Fruit fly (Drosophila melanogaster) whole organism, embryonic: Measurements from ENCODE around the gene Wdr33.

Source experiments
- Ada2b ChIP-seq: fragments of 200-800 bp; sonication (Bioruptor generic); IDR thresholded peaks from 2 replicates; pipeline ENCODE4 v1.3.6; 2022; ENCODE audit warnings: missing biosample characterization, missing genetic modification characterization
- Asciz ChIP-seq: fragments of 200-800 bp; sonication (Bioruptor generic); optimal IDR thresholded peaks from 2 replicates; lab custom pipeline; 2017; ENCODE audit warnings: missing biosample characterization, mild to moderate bottlenecking, missing genetic modification characterization, missing genetic modification reagents
- Awh ChIP-seq: fragments of 200-800 bp; sonication (Bioruptor generic); IDR thresholded peaks from 2 replicates; pipeline ENCODE4, ENCODE4 v1.3.6; 2022; ENCODE audit warnings: missing biosample characterization, missing genetic modification characterization
- CG10274 ChIP-seq: fragments of 200-800 bp; sonication (Bioruptor generic); optimal IDR thresholded peaks from 3 replicates; lab custom pipeline; 2017; ENCODE audit warnings: missing biosample characterization, mild to moderate bottlenecking, missing genetic modification characterization
- CG10321 ChIP-seq: fragments of 200-800 bp; sonication (Bioruptor generic); IDR thresholded peaks from 2 replicates; pipeline ENCODE4 v1.3.6; 2022; ENCODE audit warnings: missing biosample characterization, missing genetic modification characterization
- CG1233 ChIP-seq: fragments of 200-800 bp; sonication (Bioruptor generic); optimal IDR thresholded peaks from 4 replicates; lab custom pipeline; 2018; ENCODE audit warnings: missing biosample characterization, mild to moderate bottlenecking, missing genetic modification characterization
- CG14050 ChIP-seq: fragments of 200-800 bp; sonication (Bioruptor generic); IDR thresholded peaks from 3 replicates; pipeline ENCODE4 v1.3.6; 2022; ENCODE audit warnings: missing biosample characterization, missing genetic modification characterization
- CG15479 ChIP-seq: fragments of 200-800 bp; sonication (Bioruptor generic); optimal IDR thresholded peaks from 3 replicates; lab custom pipeline; 2019; ENCODE audit warnings: missing biosample characterization, mild to moderate bottlenecking, missing genetic modification characterization, moderate library complexity
- CG16779 ChIP-seq: fragments of 200-800 bp; sonication (Bioruptor generic); IDR thresholded peaks from 2 replicates; pipeline ENCODE4 v1.3.6; 2022; ENCODE audit warnings: missing biosample characterization, missing genetic modification characterization
- CG17359 ChIP-seq: fragments of 200-800 bp; sonication (Bioruptor generic); optimal IDR thresholded peaks from 3 replicates; lab custom pipeline; 2018; ENCODE audit warnings: missing biosample characterization, mild to moderate bottlenecking, missing genetic modification characterization, moderate library complexity
- CG1792 ChIP-seq: fragments of 200-800 bp; sonication (Bioruptor generic); optimal IDR thresholded peaks from 2 replicates; lab custom pipeline; 2016; ENCODE audit warnings: missing biosample characterization, missing genetic modification characterization
- CG18011 ChIP-seq: fragments of 200-800 bp; sonication (Bioruptor generic); optimal IDR thresholded peaks from 2 replicates; lab custom pipeline; 2017; ENCODE audit warnings: missing biosample characterization, missing genetic modification characterization, mild to moderate bottlenecking, moderate library complexity, missing genotype
- CG18619 ChIP-seq: fragments of 200-800 bp; sonication (Bioruptor generic); optimal IDR thresholded peaks from 3 replicates; lab custom pipeline; 2017; ENCODE audit warnings: missing biosample characterization, mild to moderate bottlenecking, missing genetic modification characterization
- CG31388 ChIP-seq: fragments of 200-800 bp; sonication (Bioruptor generic); optimal IDR thresholded peaks from 2 replicates; lab custom pipeline; 2016; ENCODE audit warnings: missing biosample characterization, missing genetic modification characterization
- CG3163 ChIP-seq: fragments of 200-800 bp; sonication (Bioruptor generic); optimal IDR thresholded peaks from 3 replicates; lab custom pipeline; 2016; ENCODE audit warnings: missing biosample characterization, missing genetic modification characterization
- CG32767 ChIP-seq: fragments of 200-800 bp; sonication (Bioruptor generic); IDR thresholded peaks from 2 replicates; pipeline ENCODE4 v1.3.6; 2022; ENCODE audit warnings: missing biosample characterization, missing genetic modification characterization
- CG32772 ChIP-seq: fragments of 200-800 bp; sonication (Bioruptor generic); IDR thresholded peaks from 2 replicates; pipeline ENCODE4 v1.3.6; 2022; ENCODE audit warnings: missing biosample characterization, missing genetic modification characterization
- CG33213 ChIP-seq: fragments of 200-800 bp; sonication (Bioruptor generic); optimal IDR thresholded peaks from 3 replicates; lab custom pipeline; 2016; ENCODE audit warnings: missing biosample characterization, missing genetic modification characterization
- CG33557 ChIP-seq: fragments of 200-800 bp; sonication (Bioruptor generic); optimal IDR thresholded peaks from 2 replicates; lab custom pipeline; 2019; ENCODE audit warnings: missing biosample characterization, mild to moderate bottlenecking, missing genetic modification characterization, moderate library complexity
- CG34422 ChIP-seq: fragments of 200-800 bp; sonication (Bioruptor generic); IDR thresholded peaks from 3 replicates; pipeline ENCODE4 v1.3.6; 2022; ENCODE audit warnings: missing biosample characterization, missing genetic modification characterization
- CG3995 ChIP-seq: fragments of 200-800 bp; sonication (Bioruptor generic); optimal IDR thresholded peaks from 3 replicates; lab custom pipeline; 2016; ENCODE audit warnings: missing biosample characterization, missing genetic modification characterization
- CG43689 ChIP-seq: fragments of 200-800 bp; sonication (Bioruptor generic); IDR thresholded peaks from 2 replicates; pipeline ENCODE4 v1.3.6; 2022; ENCODE audit warnings: missing biosample characterization, missing genetic modification characterization
- CG4854 ChIP-seq: fragments of 200-800 bp; sonication (Bioruptor generic); optimal IDR thresholded peaks from 2 replicates; lab custom pipeline; 2016; ENCODE audit warnings: missing biosample characterization, missing genetic modification characterization, inconsistent platforms
- CG5953 ChIP-seq: fragments of 200-800 bp; sonication (Bioruptor generic); IDR thresholded peaks from 2 replicates; pipeline ENCODE4 v1.3.6; 2022; ENCODE audit warnings: missing biosample characterization, missing genetic modification characterization
- CG6683 ChIP-seq: fragments of 200-800 bp; sonication (Bioruptor generic); optimal IDR thresholded peaks from 2 replicates; lab custom pipeline; 2017; ENCODE audit warnings: missing biosample characterization, mild to moderate bottlenecking, missing genetic modification characterization, missing genetic modification reagents
- CG7357 ChIP-seq: fragments of 200-800 bp; sonication (Bioruptor generic); IDR thresholded peaks from 3 replicates; pipeline ENCODE4 v1.3.6; 2022; ENCODE audit warnings: missing biosample characterization, missing genetic modification characterization
- CG8944 ChIP-seq: fragments of 200-800 bp; sonication (Bioruptor generic); optimal IDR thresholded peaks from 3 replicates; lab custom pipeline; 2016; ENCODE audit warnings: missing biosample characterization, missing genetic modification characterization
- Dll ChIP-seq: fragments of 200-800 bp; sonication (Bioruptor generic); IDR thresholded peaks from 4 replicates; pipeline ENCODE4 v1.3.6; 2022; ENCODE audit warnings: missing biosample characterization, missing genetic modification characterization; ENCODE audit not compliant: partially characterized antibody
- Dp ChIP-seq: fragments of 200-800 bp; sonication (Bioruptor generic); optimal IDR thresholded peaks from 2 replicates; lab custom pipeline; 2018; ENCODE audit warnings: missing biosample characterization, mild to moderate bottlenecking, missing genetic modification characterization, moderate library complexity
- Drgx ChIP-seq: fragments of 200-800 bp; sonication (Bioruptor generic); IDR thresholded peaks from 2 replicates; pipeline ENCODE4 v1.3.6; 2022; ENCODE audit warnings: missing biosample characterization, missing genetic modification characterization
- Elba2 ChIP-seq: fragments of 200-800 bp; sonication (Bioruptor generic); optimal IDR thresholded peaks from 3 replicates; lab custom pipeline; 2016; ENCODE audit warnings: missing biosample characterization, missing genetic modification characterization
- H2.0 ChIP-seq: fragments of 200-800 bp; sonication (Bioruptor generic); IDR thresholded peaks from 2 replicates; pipeline ENCODE4 v1.3.6; 2022; ENCODE audit warnings: missing biosample characterization, missing genetic modification characterization
- Myb ChIP-seq: fragments of 200-800 bp; sonication (Bioruptor generic); optimal IDR thresholded peaks from 2 replicates; lab custom pipeline; 2016; ENCODE audit warnings: missing biosample characterization, missing genetic modification characterization
- Optix ChIP-seq: fragments of 200-800 bp; sonication (Bioruptor generic); IDR thresholded peaks from 3 replicates; pipeline ENCODE4 v1.3.6; 2022; ENCODE audit warnings: missing biosample characterization, missing genetic modification characterization
- Rx ChIP-seq: fragments of 200-800 bp; sonication (Bioruptor generic); IDR thresholded peaks from 2 replicates; pipeline ENCODE4 v1.3.6; 2022; ENCODE audit warnings: missing biosample characterization, missing genetic modification characterization
- Sin3A ChIP-seq: fragments of >200 bp; optimal IDR thresholded peaks from 2 replicates; lab custom pipeline; 2018
- Six4 ChIP-seq: fragments of 200-800 bp; sonication (Bioruptor generic); optimal IDR thresholded peaks from 2 replicates; lab custom pipeline; 2016; ENCODE audit warnings: missing biosample characterization, missing genetic modification characterization
- ac ChIP-seq: fragments of 200-800 bp; sonication (Bioruptor generic); optimal IDR thresholded peaks from 3 replicates; lab custom pipeline; 2017; ENCODE audit warnings: missing biosample characterization, mild to moderate bottlenecking, missing genetic modification characterization
- ase ChIP-seq: fragments of 200-800 bp; sonication (Bioruptor generic); IDR thresholded peaks from 3 replicates; pipeline ENCODE4 v1.3.6; 2022; ENCODE audit warnings: missing biosample characterization, missing genetic modification characterization
- cas ChIP-seq: fragments of 200-800 bp; sonication (Bioruptor generic); IDR thresholded peaks from 2 replicates; pipeline ENCODE4 v1.3.6; 2022; ENCODE audit warnings: missing biosample characterization, missing genetic modification characterization
- da ChIP-seq: fragments of 200-800 bp; sonication (Bioruptor generic); optimal IDR thresholded peaks from 2 replicates; lab custom pipeline; 2016; ENCODE audit warnings: missing biosample characterization, missing genetic modification characterization
- gsb-n ChIP-seq: fragments of 200-800 bp; sonication (Bioruptor generic); optimal IDR thresholded peaks from 3 replicates; lab custom pipeline; 2018; ENCODE audit warnings: missing biosample characterization, mild to moderate bottlenecking, missing genetic modification characterization
- ham ChIP-seq: fragments of 200-800 bp; sonication (Bioruptor generic); IDR thresholded peaks from 2 replicates; pipeline ENCODE4 v1.3.6; 2022; ENCODE audit warnings: missing biosample characterization, missing genetic modification characterization
- inv ChIP-seq: fragments of 200-800 bp; sonication (Bioruptor generic); IDR thresholded peaks from 2 replicates; pipeline ENCODE4 v1.3.6; 2022; ENCODE audit warnings: missing biosample characterization, missing genetic modification characterization; ENCODE audit not compliant: partially characterized antibody
- pb ChIP-seq: fragments of 200-800 bp; sonication (Bioruptor generic); optimal IDR thresholded peaks from 3 replicates; lab custom pipeline; 2016; ENCODE audit warnings: missing biosample characterization, missing genetic modification characterization
- pho ChIP-seq: fragments of 200-800 bp; sonication (Bioruptor generic); optimal IDR thresholded peaks from 2 replicates; lab custom pipeline; 2016; ENCODE audit warnings: missing biosample characterization, missing genetic modification characterization
- sens-2 ChIP-seq: fragments of 200-800 bp; sonication (Bioruptor generic); IDR thresholded peaks from 2 replicates; pipeline ENCODE4 v1.3.6; 2022; ENCODE audit warnings: missing biosample characterization, missing genetic modification characterization
- stc ChIP-seq: fragments of 200-800 bp; sonication (Bioruptor generic); IDR thresholded peaks from 2 replicates; pipeline ENCODE4 v1.3.6; 2022; ENCODE audit warnings: missing biosample characterization, missing genetic modification characterization
- stwl ChIP-seq: fragments of 200-800 bp; sonication (Bioruptor generic); optimal IDR thresholded peaks from 3 replicates; lab custom pipeline; 2018; ENCODE audit warnings: missing biosample characterization, mild to moderate bottlenecking, missing genetic modification characterization, moderate library complexity
- tll ChIP-seq, 2 experiments: fragments of 200-800 bp in 1 of 2; fragments of >200 bp in 1 of 2; sonication (Bioruptor generic) in 1 of 2; optimal IDR thresholded peaks; 2 replicates each; lab custom pipeline; 2017 to 2019; ENCODE audit warnings: missing biosample characterization in 2 of 2, missing genetic modification characterization in 2 of 2, mild to moderate bottlenecking in 1 of 2, moderate library complexity in 1 of 2

Wdr33 gene

dm6 chr3R:5636519-5637430 lies 23.7 kb upstream of the Wdr33 start, which contains the start of the genes CG31548 and CG12170 (continued):
- TF ChIP-seq Six4 (GFP tag; lab: Kevin White, UChicago) (peak; percentile 64), CG8944 (GFP tag; lab: Kevin White, UChicago) (no peak), CG3995 (GFP tag; lab: Kevin White, UChicago) (no peak), CG31388 (GFP tag; lab: Kevin White, UChicago) (peak; percentile 36), CG33557 (GFP tag; lab: Kevin White, UChicago) (no peak), CG32772 (no peak), CG4854 (GFP tag; lab: Kevin White, UChicago) (peak; percentile 11), CG1233 (no peak), CG32767 (GFP tag; lab: Robert Waterston, UW) (no peak), Elba2 (no peak), CG3163 (GFP tag; lab: Kevin White, UChicago) (no peak), CG43689 (no peak), CG5953 (peak; percentile 36; the same call in 1 of the 2 replicates), Sin3A (lab: Kevin White, UChicago) (no peak), Ada2b (0 out of 2 replicates have a peak, but pooled peaks have one; percentile 26), sens-2 (GFP tag; lab: Robert Waterston, UW) (0 out of 2 replicates have a peak, but pooled peaks have one; percentile 12), CG15479 (no peak), CG1792 (GFP tag; lab: Kevin White, UChicago) (no peak), Dll (GFP tag; lab: Robert Waterston, UW) (no peak), H2.0 (GFP tag; lab: Robert Waterston, UW) (0 out of 2 replicates have a peak, but pooled peaks have one; percentile 14), Myb (GFP tag; lab: Kevin White, UChicago) (no peak), cas (GFP tag; lab: Robert Waterston, UW) (no peak), Dp (GFP tag; lab: Kevin White, UChicago) (no peak), da (GFP tag; lab: Kevin White, UChicago) (no peak), CG18619 (no peak), CG33213 (GFP tag; lab: Kevin White, UChicago) (no peak), Drgx (GFP tag; lab: Robert Waterston, UW) (no peak), gsb-n (tag; lab: Kevin White, UChicago) (peak; percentile 31), pho (GFP tag; lab: Kevin White, UChicago) (no peak), stwl (tag; lab: Kevin White, UChicago) (no peak), stc (GFP tag; lab: Robert Waterston, UW) (0 out of 2 replicates have a peak, but pooled peaks have one; percentile 16), ham (GFP tag; lab: Robert Waterston, UW) (no peak), Optix (no peak), inv (no peak), tll (GFP tag; optimal IDR thresholded peaks at IDR 0.05; lab: Kevin White, UChicago) (no peak), pb (GFP tag; lab: Kevin White, UChicago) (no peak), ac (GFP tag; lab: Kevin White, UChicago) (no peak), CG34422 (GFP tag; lab: Robert Waterston, UW) (0 out of 3 replicates have a peak, but pooled peaks have one; percentile 16), Awh (no peak), CG17359 (tag; lab: Kevin White, UChicago) (peak; percentile 48), CG16779 (GFP tag; lab: Robert Waterston, UW) (no peak), CG6683 (peak; percentile 34), CG10274 (no peak), ase (GFP tag; lab: Robert Waterston, UW) (no peak), CG7357 (no peak), CG14050 (GFP tag; lab: Robert Waterston, UW) (no peak), CG10321 (GFP tag; lab: Robert Waterston, UW) (no peak), CG18011 (GFP tag; lab: Kevin White, UChicago) (peak; percentile 36), Rx (GFP tag; lab: Robert Waterston, UW) (no peak; the same call in 1 of the 2 replicates), Asciz (no peak)
